Fruit fly (Drosophila melanogaster) whole organism, embryonic: Measurements from ENCODE around the gene CG6431.

Source experiments
- Abd-B ChIP-seq: fragments of 200-800 bp; sonication (Bioruptor generic); optimal IDR thresholded peaks from 2 replicates; lab custom pipeline; 2018; ENCODE audit warnings: missing biosample characterization, mild to moderate bottlenecking, missing genetic modification characterization, moderate library complexity
- CG10565 ChIP-seq: fragments of 200-800 bp; sonication (Bioruptor generic); optimal IDR thresholded peaks from 3 replicates; lab custom pipeline; 2016; ENCODE audit warnings: missing biosample characterization, mild to moderate bottlenecking, missing genetic modification characterization
- CG10654 ChIP-seq: fragments of 200-800 bp; sonication (Bioruptor generic); optimal IDR thresholded peaks from 2 replicates; lab custom pipeline; 2016; ENCODE audit warnings: missing biosample characterization, missing genetic modification characterization
- CG11085 ChIP-seq: fragments of 200-800 bp; sonication (Bioruptor generic); IDR thresholded peaks from 2 replicates; pipeline ENCODE4 v1.3.6; 2022; ENCODE audit warnings: missing biosample characterization, missing genetic modification characterization
- CG11093 ChIP-seq: fragments of 200-800 bp; sonication (Bioruptor generic); IDR thresholded peaks from 3 replicates; pipeline ENCODE4 v1.3.6; 2022; ENCODE audit warnings: missing biosample characterization, missing genetic modification characterization
- CG11398 ChIP-seq: fragments of 200-800 bp; sonication (Bioruptor generic); optimal IDR thresholded peaks from 2 replicates; lab custom pipeline; 2016; ENCODE audit warnings: missing biosample characterization, missing genetic modification characterization
- CG11560 ChIP-seq: fragments of 200-800 bp; sonication (Bioruptor generic); IDR thresholded peaks from 3 replicates; pipeline ENCODE4 v1.3.6; 2022; ENCODE audit warnings: missing biosample characterization, missing genetic modification characterization
- CG14667 ChIP-seq: fragments of 200-800 bp; sonication (Bioruptor generic); IDR thresholded peaks from 2 replicates; pipeline ENCODE4 v1.3.6; 2022; ENCODE audit warnings: missing biosample characterization, missing genetic modification characterization
- CG14710 ChIP-seq: fragments of 200-800 bp; sonication (Bioruptor generic); optimal IDR thresholded peaks from 3 replicates; lab custom pipeline; 2019; ENCODE audit warnings: missing biosample characterization, mild to moderate bottlenecking, missing genetic modification characterization, moderate library complexity
- CG1792 ChIP-seq: fragments of 200-800 bp; sonication (Bioruptor generic); optimal IDR thresholded peaks from 2 replicates; lab custom pipeline; 2016; ENCODE audit warnings: missing biosample characterization, missing genetic modification characterization
- CG18476 ChIP-seq: fragments of 200-800 bp; sonication (Bioruptor generic); optimal IDR thresholded peaks from 2 replicates; lab custom pipeline; 2016; ENCODE audit warnings: missing biosample characterization, mild to moderate bottlenecking, missing genetic modification characterization
- CG2116 ChIP-seq: fragments of 200-800 bp; sonication (Bioruptor generic); optimal IDR thresholded peaks from 3 replicates; lab custom pipeline; 2018; ENCODE audit warnings: missing biosample characterization, mild to moderate bottlenecking, missing genetic modification characterization
- CG2129 ChIP-seq: fragments of 200-800 bp; sonication (Bioruptor generic); IDR thresholded peaks from 2 replicates; pipeline ENCODE4 v1.3.6; 2022; ENCODE audit warnings: missing biosample characterization, missing genetic modification characterization; ENCODE audit not compliant: partially characterized antibody
- CG2889 ChIP-seq: fragments of 200-800 bp; sonication (Bioruptor generic); IDR thresholded peaks from 3 replicates; pipeline ENCODE4 v1.3.6; 2022; ENCODE audit warnings: missing biosample characterization, missing genetic modification characterization
- CG3065 ChIP-seq: fragments of 200-800 bp; sonication (Bioruptor generic); optimal IDR thresholded peaks from 2 replicates; lab custom pipeline; 2016; ENCODE audit warnings: missing biosample characterization, missing genetic modification characterization
- CG32772 ChIP-seq: fragments of 200-800 bp; sonication (Bioruptor generic); IDR thresholded peaks from 2 replicates; pipeline ENCODE4 v1.3.6; 2022; ENCODE audit warnings: missing biosample characterization, missing genetic modification characterization
- CG33557 ChIP-seq: fragments of 200-800 bp; sonication (Bioruptor generic); optimal IDR thresholded peaks from 2 replicates; lab custom pipeline; 2019; ENCODE audit warnings: missing biosample characterization, mild to moderate bottlenecking, missing genetic modification characterization, moderate library complexity
- CG34422 ChIP-seq: fragments of 200-800 bp; sonication (Bioruptor generic); IDR thresholded peaks from 3 replicates; pipeline ENCODE4 v1.3.6; 2022; ENCODE audit warnings: missing biosample characterization, missing genetic modification characterization
- CG42726 ChIP-seq: fragments of 200-800 bp; sonication (Bioruptor generic); IDR thresholded peaks from 2 replicates; pipeline ENCODE4 v1.3.6; 2022; ENCODE audit warnings: missing biosample characterization, missing genetic modification characterization; ENCODE audit not compliant: partially characterized antibody
- CG6765 ChIP-seq: fragments of 200-800 bp; sonication (Bioruptor generic); optimal IDR thresholded peaks from 3 replicates; lab custom pipeline; 2017; ENCODE audit warnings: missing biosample characterization, mild to moderate bottlenecking, missing genetic modification characterization
- CG7271 ChIP-seq: fragments of 200-800 bp; sonication (Bioruptor generic); optimal IDR thresholded peaks from 2 replicates; lab custom pipeline; 2018; ENCODE audit warnings: missing biosample characterization, mild to moderate bottlenecking, missing genetic modification characterization, moderate library complexity
- CG9876 ChIP-seq: fragments of 200-800 bp; sonication (Bioruptor generic); optimal IDR thresholded peaks from 2 replicates; lab custom pipeline; 2016; ENCODE audit warnings: missing biosample characterization, missing genetic modification characterization
- Dbx ChIP-seq: fragments of 200-800 bp; sonication (Bioruptor generic); IDR thresholded peaks from 3 replicates; pipeline ENCODE4 v1.3.6; 2022; ENCODE audit warnings: missing biosample characterization, missing genetic modification characterization
- Dll ChIP-seq: fragments of 200-800 bp; sonication (Bioruptor generic); IDR thresholded peaks from 4 replicates; pipeline ENCODE4 v1.3.6; 2022; ENCODE audit warnings: missing biosample characterization, missing genetic modification characterization; ENCODE audit not compliant: partially characterized antibody
- Eip74EF ChIP-seq, 2 experiments: fragments of 200-800 bp in 1 of 2; fragments of >200 bp in 1 of 2; sonication (Bioruptor generic) in 1 of 2; optimal IDR thresholded peaks; 2 replicates each; lab custom pipeline; 2017 to 2019; ENCODE audit warnings: missing biosample characterization in 2 of 2, missing genetic modification characterization in 2 of 2, mild to moderate bottlenecking in 1 of 2, moderate library complexity in 1 of 2
- Fer1 ChIP-seq: fragments of 200-800 bp; sonication (Bioruptor generic); optimal IDR thresholded peaks from 2 replicates; lab custom pipeline; 2017; ENCODE audit warnings: missing biosample characterization, mild to moderate bottlenecking, missing genetic modification characterization
- Fer2 ChIP-seq: fragments of 200-800 bp; sonication (Bioruptor generic); optimal IDR thresholded peaks from 2 replicates; lab custom pipeline; 2018; ENCODE audit warnings: missing biosample characterization, mild to moderate bottlenecking, missing genetic modification characterization, moderate library complexity
- Myb ChIP-seq: fragments of 200-800 bp; sonication (Bioruptor generic); optimal IDR thresholded peaks from 2 replicates; lab custom pipeline; 2016; ENCODE audit warnings: missing biosample characterization, missing genetic modification characterization
- Opbp ChIP-seq: fragments of 200-800 bp; sonication (Bioruptor generic); IDR thresholded peaks from 3 replicates; pipeline ENCODE4 v1.3.6; 2022; ENCODE audit warnings: missing biosample characterization, missing genetic modification characterization; ENCODE audit not compliant: partially characterized antibody
- PHDP ChIP-seq: fragments of 200-800 bp; sonication (Bioruptor generic); optimal IDR thresholded peaks from 3 replicates; lab custom pipeline; 2018; ENCODE audit warnings: missing biosample characterization, mild to moderate bottlenecking, missing genetic modification characterization, moderate library complexity
- Sox100B ChIP-seq: fragments of 200-800 bp; sonication (Bioruptor generic); optimal IDR thresholded peaks from 3 replicates; lab custom pipeline; 2018; ENCODE audit warnings: missing biosample characterization, mild to moderate bottlenecking, missing genetic modification characterization
- br ChIP-seq: fragments of >200 bp; optimal IDR thresholded peaks from 2 replicates; lab custom pipeline; 2017
- cg ChIP-seq: fragments of 200-800 bp; sonication (Bioruptor generic); optimal IDR thresholded peaks from 3 replicates; lab custom pipeline; 2019; ENCODE audit warnings: missing biosample characterization, mild to moderate bottlenecking, missing genetic modification characterization, moderate library complexity
- chif ChIP-seq, 2 experiments: fragments of 200-800 bp; sonication (Bioruptor generic); optimal IDR thresholded peaks; 3 replicates each; lab custom pipeline; 2016; ENCODE audit warnings: missing biosample characterization in 2 of 2, missing genetic modification characterization in 2 of 2
- chinmo ChIP-seq: fragments of 200-800 bp; sonication (Bioruptor generic); IDR thresholded peaks from 4 replicates; pipeline ENCODE4 v1.3.6; 2022; ENCODE audit warnings: missing biosample characterization, missing genetic modification characterization; ENCODE audit not compliant: partially characterized antibody
- dati ChIP-seq: fragments of 200-800 bp; sonication (Bioruptor generic); IDR thresholded peaks from 2 replicates; pipeline ENCODE4 v1.3.6; 2022; ENCODE audit warnings: missing biosample characterization, missing genetic modification characterization
- dimm ChIP-seq: fragments of 200-800 bp; sonication (Bioruptor generic); IDR thresholded peaks from 2 replicates; pipeline ENCODE4 v1.3.6; 2022; ENCODE audit warnings: missing biosample characterization, missing genetic modification characterization
- fu2 ChIP-seq: fragments of 200-800 bp; sonication (Bioruptor generic); optimal IDR thresholded peaks from 2 replicates; lab custom pipeline; 2016; ENCODE audit warnings: missing biosample characterization, missing genetic modification characterization
- grau ChIP-seq: fragments of 200-800 bp; optimal IDR thresholded peaks from 3 replicates; lab custom pipeline; 2019; ENCODE audit warnings: missing biosample characterization, mild to moderate bottlenecking, missing genetic modification characterization, moderate library complexity
- grn ChIP-seq: fragments of 200-800 bp; sonication (Bioruptor generic); optimal IDR thresholded peaks from 3 replicates; lab custom pipeline; 2017; ENCODE audit warnings: missing biosample characterization, missing genetic modification characterization
- hkb ChIP-seq, 2 experiments: fragments of 200-800 bp in 1 of 2; fragments of >200 bp in 1 of 2; sonication (Bioruptor generic) in 1 of 2; IDR thresholded peaks in 1 of 2; optimal IDR thresholded peaks in 1 of 2; 2 replicates each; pipeline versions ENCODE4 v1.3.6 to Lab custom; 2017 to 2022; ENCODE audit warnings: missing biosample characterization in 1 of 2, missing genetic modification characterization in 1 of 2
- maf-S ChIP-seq: fragments of 200-800 bp; sonication (Bioruptor generic); optimal IDR thresholded peaks from 2 replicates; lab custom pipeline; 2016; ENCODE audit warnings: missing biosample characterization, missing genetic modification characterization
- rib ChIP-seq: fragments of 200-800 bp; sonication (Bioruptor generic); IDR thresholded peaks from 2 replicates; pipeline ENCODE4 v1.3.6; 2022; ENCODE audit warnings: missing biosample characterization, missing genetic modification characterization
- run ChIP-seq: fragments of 200-800 bp; sonication (Bioruptor generic); optimal IDR thresholded peaks from 3 replicates; lab custom pipeline; 2018; ENCODE audit warnings: missing biosample characterization, mild to moderate bottlenecking, missing genetic modification characterization
- slou ChIP-seq: fragments of 200-800 bp; sonication (Bioruptor generic); optimal IDR thresholded peaks from 3 replicates; lab custom pipeline; 2016; ENCODE audit warnings: missing biosample characterization, missing genetic modification characterization
- sug ChIP-seq: fragments of 200-800 bp; optimal IDR thresholded peaks from 2 replicates; lab custom pipeline; 2019; ENCODE audit warnings: missing biosample characterization, mild to moderate bottlenecking, missing genetic modification characterization, moderate library complexity
- trem ChIP-seq: fragments of 200-800 bp; optimal IDR thresholded peaks from 3 replicates; lab custom pipeline; 2019; ENCODE audit warnings: missing biosample characterization, mild to moderate bottlenecking, missing genetic modification characterization, moderate library complexity
- unpg ChIP-seq: fragments of 200-800 bp; sonication (Bioruptor generic); optimal IDR thresholded peaks from 3 replicates; lab custom pipeline; 2018; ENCODE audit warnings: missing biosample characterization, mild to moderate bottlenecking, missing genetic modification characterization, moderate library complexity

Gene CG6431

DNA sequence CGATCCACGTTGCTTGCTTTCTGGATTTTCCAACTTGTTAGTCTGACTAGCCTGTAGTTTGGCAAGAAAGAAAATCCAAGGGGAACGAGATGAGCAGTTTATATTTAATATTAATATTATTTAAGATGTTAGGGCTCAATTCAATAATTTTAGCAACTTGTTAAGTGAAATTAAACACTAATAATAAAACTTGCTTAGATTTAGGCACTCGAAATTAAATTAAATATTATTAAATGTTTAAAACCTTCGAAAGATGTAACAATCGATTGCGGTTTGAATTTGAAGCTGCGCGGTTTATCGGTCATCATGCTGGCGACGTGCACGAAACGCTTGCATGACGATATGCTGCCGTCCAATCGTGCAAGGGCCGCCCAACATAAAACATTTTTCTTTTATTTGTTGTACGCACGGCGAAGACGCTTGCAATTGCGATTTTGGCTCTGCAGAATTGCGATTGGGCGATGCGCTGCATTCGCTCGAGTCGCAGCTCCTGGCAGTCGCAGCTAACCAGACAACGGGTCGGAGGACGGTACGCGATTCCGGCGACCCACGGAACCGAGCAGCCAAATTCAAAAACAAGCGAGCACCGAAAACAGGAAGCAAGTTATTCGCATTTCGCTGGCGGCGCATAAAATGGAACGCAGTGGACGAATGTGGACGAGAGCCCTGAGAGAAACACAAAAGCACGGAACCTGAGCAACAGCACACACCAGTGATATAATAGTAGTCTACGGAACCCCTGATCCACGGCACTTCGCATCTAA is 13.2 kb downstream of the CG6431 start, which contains the start of the genes Vha16-5 and CG12299 (continued):
- TF ChIP-seq Opbp (GFP tag; lab: Robert Waterston, UW): peak; percentile 94
- no peak for TF ChIP-seq br
- TF ChIP-seq dimm: peak; percentile 64
- peak; percentile 73 for TF ChIP-seq dati
- TF ChIP-seq Dll (GFP tag; lab: Robert Waterston, UW): peak; percentile 64; the same call in 3 of the 4 replicates
- no peak for TF ChIP-seq CG6765
- peak; percentile 74 for TF ChIP-seq CG18476 (GFP tag; lab: Kevin White, UChicago)
- TF ChIP-seq CG10565: no peak
- TF ChIP-seq grn (GFP tag; lab: Kevin White, UChicago): no peak
- TF ChIP-seq CG33557: no peak
- no peak for TF ChIP-seq hkb (optimal IDR thresholded peaks at IDR 0.05; lab: Kevin White, UChicago)
- peak; percentile 84 for TF ChIP-seq hkb (GFP tag; IDR thresholded peaks at IDR 0.05; lab: Robert Waterston, UW)
- peak; percentile 87 for TF ChIP-seq CG2889
- TF ChIP-seq chinmo (GFP tag; lab: Robert Waterston, UW): peak; percentile 87; the same call in 3 of the 4 replicates
- TF ChIP-seq CG11085 (GFP tag; lab: Robert Waterston, UW): peak; percentile 69
- peak; percentile 30 for TF ChIP-seq trem (tag; lab: Kevin White, UChicago)
- TF ChIP-seq chif (GFP tag; optimal IDR thresholded peaks at IDR 0.05; lab: Kevin White, UChicago): peak; percentile 80 to 85
- TF ChIP-seq CG10654: peak; percentile 85
- peak; percentile 83 for TF ChIP-seq fu2 (GFP tag; lab: Kevin White, UChicago)
- TF ChIP-seq CG11093 (GFP tag; lab: Robert Waterston, UW): 0 out of 3 replicates have a peak, but pooled peaks have one; percentile 32
- peak; percentile 75 for TF ChIP-seq CG2116
- peak; percentile 68 for TF ChIP-seq grau (tag; lab: Kevin White, UChicago)
- peak; percentile 61 for TF ChIP-seq Fer1 (GFP tag; lab: Kevin White, UChicago)
- no peak for TF ChIP-seq cg (GFP tag; lab: Kevin White, UChicago)
- TF ChIP-seq CG14710 (tag; lab: Kevin White, UChicago): peak; percentile 76
- no peak for TF ChIP-seq Eip74EF (GFP tag; optimal IDR thresholded peaks at IDR 0.05; lab: Kevin White, UChicago)
- peak; percentile 76; the same call in 1 of the 2 replicates for TF ChIP-seq CG42726 (GFP tag; lab: Robert Waterston, UW)
- peak; percentile 30; the same call in 1 of the 2 replicates for TF ChIP-seq CG2129
- TF ChIP-seq CG34422 (GFP tag; lab: Robert Waterston, UW): peak; percentile 94
- no peak for TF ChIP-seq sug
- TF ChIP-seq Myb: peak; percentile 81
- TF ChIP-seq unpg (GFP tag; lab: Kevin White, UChicago): peak; percentile 78
- peak; percentile 70 for TF ChIP-seq CG14667 (GFP tag; lab: Robert Waterston, UW)
- TF ChIP-seq CG11560 (tag; lab: Robert Waterston, UW): peak; percentile 40; the same call in 1 of the 3 replicates
- TF ChIP-seq rib (GFP tag; lab: Robert Waterston, UW): peak; percentile 57; the same call in 1 of the 2 replicates
- TF ChIP-seq CG7271 (tag; lab: Kevin White, UChicago): no peak
- TF ChIP-seq Dbx (GFP tag; lab: Robert Waterston, UW): peak; percentile 91
- peak; percentile 71 for TF ChIP-seq Abd-B (GFP tag; lab: Kevin White, UChicago)
- peak; percentile 79 for TF ChIP-seq CG11398 (GFP tag; lab: Kevin White, UChicago)
- peak; percentile 81 for TF ChIP-seq maf-S (GFP tag; lab: Kevin White, UChicago)
- TF ChIP-seq run (tag; lab: Kevin White, UChicago): no peak
- peak; percentile 83 for TF ChIP-seq PHDP (tag; lab: Kevin White, UChicago)
- peak; percentile 48 for TF ChIP-seq Fer2 (tag; lab: Kevin White, UChicago)
- TF ChIP-seq slou (GFP tag; lab: Kevin White, UChicago): peak; percentile 57
- TF ChIP-seq CG1792 (GFP tag; lab: Kevin White, UChicago): peak; percentile 99
- peak; percentile 92 for TF ChIP-seq CG9876 (GFP tag; lab: Kevin White, UChicago)
- TF ChIP-seq Sox100B (GFP tag; lab: Kevin White, UChicago): no peak
- peak; percentile 52 for TF ChIP-seq CG3065 (GFP tag; lab: Kevin White, UChicago)
- TF ChIP-seq CG32772: peak; percentile 88
